Worm (Caenorhabditis elegans): ENCODE measurements around the gene K08B12.1.

- TF ChIP-seq ref-1 (GFP tag; conservative IDR thresholded peaks at IDR 0.05) = no peak
- no peak for TF ChIP-seq T22C8.4 (GFP tag; IDR thresholded peaks at IDR 0.05)
- TF ChIP-seq ztf-23 (GFP tag; IDR thresholded peaks at IDR 0.05) = no peak
- TF ChIP-seq med-1 (GFP tag; optimal IDR thresholded peaks at IDR 0.05; ENCODE audit: insufficient read depth) = no peak
- TF ChIP-seq tab-1 (GFP tag; IDR thresholded peaks at IDR 0.05) = no peak
- TF ChIP-seq cog-1 (tag; optimal IDR thresholded peaks at IDR 0.05) = no peak
- no peak for TF ChIP-seq klf-2 (GFP tag; conservative IDR thresholded peaks at IDR 0.05)
- TF ChIP-seq flt-1 (GFP tag; IDR thresholded peaks at IDR 0.05) = no peak
Measured at ce11 chrV:6221292-6221691, 37.9 kb upstream of the K08B12.1 start.

All from whole organism, midembryonic.